Worm (Caenorhabditis elegans) whole organism, L4 larva: ENCODE data around the gene cnnm-3.
A peak's percentile ranks its signal among the peaks of the same experiment; 100 is the strongest.

Source experiments
- F26F4.8 ChIP-seq: fragments of 200-800 bp; sonication (Bioruptor generic); conservative IDR thresholded peaks from 2 replicates; pipeline ENCODE4 v1.3.6; 2022; ENCODE audit warnings: missing genetic modification characterization, missing compliant biosample characterization
- F44E2.7 ChIP-seq: fragments of 200-800 bp; sonication (Bioruptor generic); IDR thresholded peaks from 2 replicates; pipeline ENCODE4 v2.1.2; 2022; ENCODE audit warnings: missing genetic modification characterization, missing compliant biosample characterization
- F49E8.2 ChIP-seq: sonication (generic microtip); optimal IDR thresholded peaks from 2 replicates; lab custom pipeline; 2016; ENCODE audit warnings: missing compliant biosample characterization, mild to moderate bottlenecking, missing genetic modification characterization, borderline replicate concordance
- T20F7.1 ChIP-seq: fragments of 200-800 bp; sonication (Bioruptor generic); optimal IDR thresholded peaks from 2 replicates; lab custom pipeline; 2018; ENCODE audit warnings: mild to moderate bottlenecking, missing genetic modification characterization, missing compliant biosample characterization
- T26A8.4 ChIP-seq: fragments of 200-800 bp; sonication (Bioruptor generic); IDR thresholded peaks from 2 replicates; pipeline ENCODE4 v1.3.6; 2022; ENCODE audit warnings: missing genetic modification characterization, missing compliant biosample characterization
- Y5F2A.4 ChIP-seq: fragments of 200-800 bp; sonication (Bioruptor generic); optimal IDR thresholded peaks from 2 replicates; lab custom pipeline; 2018; ENCODE audit warnings: mild to moderate bottlenecking, missing genetic modification characterization, missing compliant biosample characterization
- Y75B8A.6 ChIP-seq: fragments of 200-800 bp; sonication (Bioruptor generic); IDR thresholded peaks from 2 replicates; pipeline ENCODE4 v1.3.6; 2022; ENCODE audit warnings: missing genetic modification reagents, missing genetic modification characterization, missing compliant biosample characterization
- ZK546.5 ChIP-seq, 2 experiments: sonication (generic microtip); optimal IDR thresholded peaks; 2 replicates each; lab custom pipeline; 2017; ENCODE audit warnings: missing biosample characterization in 2 of 2, missing genetic modification characterization in 2 of 2
- ama-1 ChIP-seq: fragments of 150-350 bp; optimal IDR thresholded peaks from 2 replicates; lab custom pipeline; 2014; ENCODE audit warnings: inconsistent platforms, mixed read lengths
- attf-4 ChIP-seq: sonication (generic microtip); optimal IDR thresholded peaks from 3 replicates; lab custom pipeline; 2017; ENCODE audit warnings: missing biosample characterization, missing genetic modification characterization
- ceh-32 ChIP-seq: sonication (generic microtip); optimal IDR thresholded peaks from 2 replicates; lab custom pipeline; 2016; ENCODE audit warnings: mild to moderate bottlenecking, missing genetic modification characterization, missing compliant biosample characterization; ENCODE audit not compliant: poor library complexity
- ceh-44 ChIP-seq: fragments of 200-800 bp; sonication (Bioruptor generic); IDR thresholded peaks from 2 replicates; pipeline ENCODE4 v1.3.6; 2022; ENCODE audit warnings: missing genetic modification reagents, missing genetic modification characterization, missing compliant biosample characterization
- ceh-62 ChIP-seq: sonication (generic microtip); optimal IDR thresholded peaks from 2 replicates; lab custom pipeline; 2017; ENCODE audit warnings: missing biosample characterization, missing genetic modification characterization
- ceh-82 ChIP-seq: sonication (generic microtip); optimal IDR thresholded peaks from 2 replicates; lab custom pipeline; 2017; ENCODE audit warnings: missing biosample characterization, missing genetic modification characterization
- ces-1 ChIP-seq: fragments of 150-350 bp; sonication (generic microtip); optimal IDR thresholded peaks from 4 replicates; lab custom pipeline; 2014; ENCODE audit warnings: missing biosample characterization, missing genetic modification reagents, missing genetic modification characterization
- cey-2 ChIP-seq: sonication (generic microtip); optimal IDR thresholded peaks from 3 replicates; lab custom pipeline; 2017; ENCODE audit warnings: missing genetic modification characterization, mild to moderate bottlenecking, missing compliant biosample characterization, antibody characterized with exemption, borderline replicate concordance; ENCODE audit not compliant: insufficient read depth
- dmd-6 ChIP-seq: fragments of 200-800 bp; sonication (Bioruptor generic); IDR thresholded peaks from 2 replicates; pipeline ENCODE4 v1.3.6; 2022; ENCODE audit warnings: missing genetic modification reagents, missing genetic modification characterization, missing compliant biosample characterization
- dpl-1 ChIP-seq: fragments of 150-350 bp; optimal IDR thresholded peaks from 2 replicates; lab custom pipeline; 2014; ENCODE audit warnings: missing biosample characterization, missing genetic modification reagents, missing genetic modification characterization
- dve-1 ChIP-seq: sonication (generic microtip); optimal IDR thresholded peaks from 2 replicates; lab custom pipeline; 2017; ENCODE audit warnings: antibody characterized with exemption, mild to moderate bottlenecking, missing genetic modification characterization, missing compliant biosample characterization; ENCODE audit not compliant: insufficient read depth
- egl-27 ChIP-seq: sonication (generic microtip); optimal IDR thresholded peaks from 3 replicates; lab custom pipeline; 2017; ENCODE audit warnings: missing biosample characterization, missing genetic modification reagents, missing genetic modification characterization
- egl-43 ChIP-seq: fragments of 200-800 bp; sonication (Bioruptor generic); IDR thresholded peaks from 2 replicates; pipeline ENCODE4 v1.3.6; 2022; ENCODE audit warnings: missing genetic modification reagents, missing genetic modification characterization, missing compliant biosample characterization
- hif-1 ChIP-seq, 2 experiments: sonication (generic microtip); optimal IDR thresholded peaks; 2 replicates each; lab custom pipeline; 2016 to 2017; ENCODE audit warnings: missing compliant biosample characterization in 2 of 2, missing genetic modification characterization in 2 of 2, missing genetic modification reagents in 2 of 2, missing genotype in 2 of 2, mild to moderate bottlenecking in 1 of 2
- hlh-11 ChIP-seq: fragments of 200-800 bp; sonication (Bioruptor generic); optimal IDR thresholded peaks from 2 replicates; lab custom pipeline; 2018; ENCODE audit warnings: mild to moderate bottlenecking, missing genetic modification characterization, missing compliant biosample characterization
- hmg-1.1 ChIP-seq: fragments of 200-800 bp; sonication (Bioruptor generic); IDR thresholded peaks from 2 replicates; pipeline ENCODE4 v1.3.6; 2022; ENCODE audit warnings: missing genetic modification reagents, missing genetic modification characterization, missing compliant biosample characterization
- jun-1 ChIP-seq: fragments of 150-350 bp; optimal IDR thresholded peaks from 2 replicates; lab custom pipeline; 2014; ENCODE audit warnings: missing biosample characterization, missing genetic modification reagents, missing genetic modification characterization
- lin-39 ChIP-seq: fragments of 150-350 bp; optimal IDR thresholded peaks from 2 replicates; lab custom pipeline; 2014; ENCODE audit warnings: missing biosample characterization, missing genetic modification reagents, missing genetic modification characterization
- lir-3 ChIP-seq: sonication (generic microtip); optimal IDR thresholded peaks from 2 replicates; lab custom pipeline; 2016; ENCODE audit warnings: mild to moderate bottlenecking, missing genetic modification characterization, missing compliant biosample characterization
- madf-9 ChIP-seq: fragments of 200-800 bp; sonication (Bioruptor generic); conservative IDR thresholded peaks from 2 replicates; pipeline ENCODE4 v1.3.6; 2022; ENCODE audit warnings: missing genetic modification reagents, missing genetic modification characterization, missing compliant biosample characterization
- mdl-1 ChIP-seq, 2 experiments: fragments of 150-350 bp in 1 of 2; sonication (generic microtip) in 1 of 2; optimal IDR thresholded peaks; 2 replicates each; lab custom pipeline; 2014 to 2017; ENCODE audit warnings: missing biosample characterization in 2 of 2, missing genetic modification characterization in 2 of 2
- mdt-29 ChIP-seq: fragments of 200-800 bp; sonication (Bioruptor generic); IDR thresholded peaks from 2 replicates; pipeline ENCODE4 v1.3.6; 2022; ENCODE audit warnings: missing genetic modification reagents, missing genetic modification characterization, missing compliant biosample characterization
- nhr-10 ChIP-seq: fragments of 150-350 bp; optimal IDR thresholded peaks from 2 replicates; lab custom pipeline; 2014; ENCODE audit warnings: missing biosample characterization, missing genetic modification characterization
- nhr-237 ChIP-seq: sonication (generic microtip); optimal IDR thresholded peaks from 2 replicates; lab custom pipeline; 2017; ENCODE audit warnings: missing biosample characterization, missing genetic modification characterization
- nhr-25 ChIP-seq: sonication (generic microtip); optimal IDR thresholded peaks from 2 replicates; lab custom pipeline; 2017; ENCODE audit warnings: missing genetic modification characterization, mild to moderate bottlenecking, missing compliant biosample characterization, antibody characterized with exemption, moderate library complexity, borderline replicate concordance; ENCODE audit not compliant: insufficient read depth
- nhr-28 ChIP-seq: fragments of 150-350 bp; optimal IDR thresholded peaks from 2 replicates; lab custom pipeline; 2014; ENCODE audit warnings: missing biosample characterization, missing genetic modification characterization
- nhr-41 ChIP-seq: fragments of 200-800 bp; sonication (Bioruptor generic); IDR thresholded peaks from 2 replicates; pipeline ENCODE4 v1.3.6; 2022; ENCODE audit warnings: missing genetic modification reagents, missing genetic modification characterization, missing compliant biosample characterization
- nhr-42 ChIP-seq: fragments of 200-800 bp; sonication (Bioruptor generic); IDR thresholded peaks from 2 replicates; pipeline ENCODE4 v1.3.6; 2022; ENCODE audit warnings: missing genetic modification characterization, missing compliant biosample characterization
- nhr-48 ChIP-seq: sonication (generic microtip); optimal IDR thresholded peaks from 2 replicates; lab custom pipeline; 2016; ENCODE audit warnings: mild to moderate bottlenecking, missing genetic modification characterization, missing compliant biosample characterization
- nhr-77 ChIP-seq: fragments of 150-350 bp; optimal IDR thresholded peaks from 2 replicates; lab custom pipeline; 2014; ENCODE audit warnings: missing biosample characterization, missing genetic modification characterization
- pha-4 ChIP-seq, 2 experiments: fragments of 150-350 bp in 1 of 2; fragments of 200-800 bp in 1 of 2; sonication (Bioruptor generic) in 1 of 2; IDR thresholded peaks in 1 of 2; optimal IDR thresholded peaks in 1 of 2; 2 replicates each; pipeline versions ENCODE4 v1.3.6 to Lab custom; 2014 to 2022; ENCODE audit warnings: missing genetic modification characterization in 2 of 2, missing genetic modification reagents in 2 of 2, missing biosample characterization in 1 of 2, missing compliant biosample characterization in 1 of 2
- php-3 ChIP-seq: fragments of 200-800 bp; sonication (Bioruptor generic); IDR thresholded peaks from 2 replicates; pipeline ENCODE4 v1.3.6; 2022; ENCODE audit warnings: missing genetic modification reagents, missing genetic modification characterization, missing compliant biosample characterization
- sdz-12 ChIP-seq: fragments of 200-800 bp; sonication (Bioruptor generic); optimal IDR thresholded peaks from 2 replicates; lab custom pipeline; 2018; ENCODE audit warnings: mild to moderate bottlenecking, missing genetic modification characterization, missing compliant biosample characterization
- snpc-1.2 ChIP-seq: fragments of 200-800 bp; sonication (Bioruptor generic); IDR thresholded peaks from 2 replicates; pipeline ENCODE4 v1.3.6; 2022; ENCODE audit warnings: missing genetic modification reagents, missing genetic modification characterization, missing compliant biosample characterization
- snpc-4 ChIP-seq: fragments of 150-350 bp; optimal IDR thresholded peaks from 2 replicates; lab custom pipeline; 2014; ENCODE audit warnings: missing biosample characterization, missing genetic modification characterization
- tag-97 ChIP-seq: fragments of 200-800 bp; sonication (Bioruptor generic); IDR thresholded peaks from 2 replicates; pipeline ENCODE4 v1.3.6; 2022; ENCODE audit warnings: missing genetic modification characterization, missing compliant biosample characterization
- tra-1 ChIP-seq: fragments of 200-800 bp; sonication (Bioruptor generic); IDR thresholded peaks from 2 replicates; pipeline ENCODE4 v1.3.6; 2022; ENCODE audit warnings: missing genetic modification reagents, missing genetic modification characterization, missing compliant biosample characterization
- unc-39 ChIP-seq: sonication (generic microtip); optimal IDR thresholded peaks from 2 replicates; lab custom pipeline; 2017; ENCODE audit warnings: missing biosample characterization, missing genetic modification characterization
- vab-7 ChIP-seq: fragments of 200-800 bp; sonication (Bioruptor generic); IDR thresholded peaks from 2 replicates; pipeline ENCODE4 v1.3.6; 2022; ENCODE audit warnings: missing genetic modification reagents, missing genetic modification characterization, missing compliant biosample characterization
- zag-1 ChIP-seq: fragments of 150-350 bp; optimal IDR thresholded peaks from 2 replicates; lab custom pipeline; 2014; ENCODE audit warnings: missing biosample characterization, missing genetic modification characterization
- zfp-2 ChIP-seq: sonication (generic microtip); optimal IDR thresholded peaks from 2 replicates; lab custom pipeline; 2016; ENCODE audit warnings: mild to moderate bottlenecking, missing genetic modification characterization, missing compliant biosample characterization
- zip-11 ChIP-seq: fragments of 200-800 bp; sonication (Bioruptor generic); IDR thresholded peaks from 2 replicates; pipeline ENCODE4 v1.3.6; 2022; ENCODE audit warnings: missing genetic modification characterization, missing compliant biosample characterization
- zip-2 ChIP-seq: fragments of 150-350 bp; optimal IDR thresholded peaks from 2 replicates; lab custom pipeline; 2014; ENCODE audit warnings: missing biosample characterization, missing genetic modification characterization

Gene cnnm-3

ce11 chrX:3031484-3031883, 14.2 kb downstream of the cnnm-3 start, which contains the start of gene clec-265 (continued):
- no peak for TF ChIP-seq zip-2 (tag; lab: Kevin White, UChicago)
- no peak for TF ChIP-seq F49E8.2
- TF ChIP-seq nhr-48 = peak; percentile 1
- TF ChIP-seq egl-43 = no peak
- TF ChIP-seq Y5F2A.4 (GFP tag; lab: Kevin White, UChicago) = no peak
- no peak for TF ChIP-seq cey-2 (tag; lab: Kevin White, UChicago)
- TF ChIP-seq nhr-25 (tag; lab: Kevin White, UChicago) = no peak
- no peak for TF ChIP-seq ZK546.5 (tag; optimal IDR thresholded peaks at IDR 0.05; lab: Kevin White, UChicago)
- no peak for TF ChIP-seq dpl-1
- no peak for TF ChIP-seq F44E2.7 (GFP tag; lab: Robert Waterston, UW)
- no peak for TF ChIP-seq F26F4.8 (GFP tag; lab: Robert Waterston, UW)
- no peak for TF ChIP-seq egl-27
- no peak for TF ChIP-seq nhr-41
- no peak for TF ChIP-seq nhr-10 (tag; lab: Kevin White, UChicago)
- TF ChIP-seq zip-11 (GFP tag; lab: Robert Waterston, UW) = no peak
- TF ChIP-seq T26A8.4 (GFP tag; lab: Robert Waterston, UW) = no peak
- no peak for TF ChIP-seq sdz-12 (GFP tag; lab: Kevin White, UChicago)
- no peak for TF ChIP-seq nhr-42 (GFP tag; lab: Robert Waterston, UW)
- TF ChIP-seq pha-4 (GFP tag; IDR thresholded peaks at IDR 0.05; lab: Robert Waterston, UW) = no peak
- TF ChIP-seq pha-4 (tag; optimal IDR thresholded peaks at IDR 0.05; lab: Kevin White, UChicago) = no peak
- TF ChIP-seq jun-1 (tag; lab: Kevin White, UChicago) = no peak
- TF ChIP-seq ceh-44 (GFP tag; lab: Robert Waterston, UW) = no peak
- no peak for TF ChIP-seq zag-1 (tag; lab: Kevin White, UChicago)
- no peak for TF ChIP-seq hif-1 (tag; optimal IDR thresholded peaks at IDR 0.05; lab: Kevin White, UChicago)
- no peak for TF ChIP-seq unc-39 (tag; lab: Kevin White, UChicago)
- TF ChIP-seq nhr-77 (tag; lab: Kevin White, UChicago) = peak; percentile 86
- TF ChIP-seq hlh-11 (tag; lab: Kevin White, UChicago) = peak; percentile 78
- no peak for TF ChIP-seq Y75B8A.6 (GFP tag; lab: Robert Waterston, UW)
- no peak for TF ChIP-seq ceh-62 (tag; lab: Kevin White, UChicago)
- TF ChIP-seq ceh-32 = no peak
- TF ChIP-seq lir-3 (tag; lab: Kevin White, UChicago) = no peak
- no peak for TF ChIP-seq mdt-29 (GFP tag; lab: Robert Waterston, UW)
- no peak for TF ChIP-seq madf-9
- peak; percentile 38 for TF ChIP-seq T20F7.1 (GFP tag; lab: Kevin White, UChicago)
- 0 out of 2 replicates have a peak, but pooled peaks have one; percentile 41 for TF ChIP-seq tra-1
- TF ChIP-seq hmg-1.1 = no peak
- no peak for TF ChIP-seq snpc-1.2
- TF ChIP-seq dmd-6 = peak; percentile 87
- TF ChIP-seq attf-4 (tag; lab: Kevin White, UChicago) = no peak
- no peak for TF ChIP-seq snpc-4
- no peak for TF ChIP-seq php-3
- TF ChIP-seq vab-7 (GFP tag; lab: Robert Waterston, UW) = no peak
- no peak for TF ChIP-seq ceh-82
- TF ChIP-seq nhr-237 (tag; lab: Kevin White, UChicago) = no peak
- peak in 1 of 2 experiments; percentile 47 for TF ChIP-seq mdl-1 (tag; optimal IDR thresholded peaks at IDR 0.05; lab: Kevin White, UChicago)
- TF ChIP-seq ama-1 (lab: Kevin White, UChicago) = no peak
- TF ChIP-seq lin-39 (tag; lab: Kevin White, UChicago) = no peak
- TF ChIP-seq dve-1 (tag; lab: Kevin White, UChicago) = peak; percentile 72
- no peak for TF ChIP-seq ces-1
- TF ChIP-seq nhr-28 = peak; percentile 93
- TF ChIP-seq zfp-2 (tag; lab: Kevin White, UChicago) = no peak
- TF ChIP-seq tag-97 (GFP tag; lab: Robert Waterston, UW) = no peak
